Fruit fly (Drosophila melanogaster) whole organism, embryonic: ENCODE measurements around the gene CG34305.
A peak's percentile ranks its signal among the peaks of the same experiment; 100 is the strongest.

Source experiments
- Antp ChIP-seq: fragments of 200-800 bp; sonication (Bioruptor generic); optimal IDR thresholded peaks from 3 replicates; lab custom pipeline; 2016; ENCODE audit warnings: missing biosample characterization, missing genetic modification characterization
- Blimp-1 ChIP-seq: fragments of 200-800 bp; sonication (Bioruptor generic); optimal IDR thresholded peaks from 3 replicates; lab custom pipeline; 2018; ENCODE audit warnings: missing biosample characterization, missing genetic modification characterization, mild to moderate bottlenecking, moderate library complexity, missing genetic modification reagents
- CG11398 ChIP-seq: fragments of 200-800 bp; sonication (Bioruptor generic); optimal IDR thresholded peaks from 2 replicates; lab custom pipeline; 2016; ENCODE audit warnings: missing biosample characterization, missing genetic modification characterization
- CG12769 ChIP-seq: fragments of 200-800 bp; sonication (Bioruptor generic); optimal IDR thresholded peaks from 2 replicates; lab custom pipeline; 2019; ENCODE audit warnings: missing biosample characterization, mild to moderate bottlenecking, missing genetic modification characterization, moderate library complexity
- CG14441 ChIP-seq: fragments of 200-800 bp; sonication (Bioruptor generic); IDR thresholded peaks from 2 replicates; pipeline ENCODE4 v1.3.6; 2022; ENCODE audit warnings: missing biosample characterization, missing genetic modification characterization
- CG15073 ChIP-seq: fragments of 200-800 bp; sonication (Bioruptor generic); optimal IDR thresholded peaks from 2 replicates; lab custom pipeline; 2016; ENCODE audit warnings: missing biosample characterization, missing genetic modification characterization
- CG17612 ChIP-seq: fragments of 200-800 bp; sonication (Bioruptor generic); IDR thresholded peaks from 2 replicates; pipeline ENCODE4 v1.3.6; 2022; ENCODE audit warnings: missing biosample characterization, missing genetic modification characterization
- CG18262 ChIP-seq: fragments of 200-800 bp; optimal IDR thresholded peaks from 3 replicates; lab custom pipeline; 2019; ENCODE audit warnings: missing biosample characterization, mild to moderate bottlenecking, missing genetic modification characterization, moderate library complexity
- CG1832 ChIP-seq: fragments of 200-800 bp; sonication (Bioruptor generic); optimal IDR thresholded peaks from 2 replicates; lab custom pipeline; 2017; ENCODE audit warnings: missing biosample characterization, mild to moderate bottlenecking, missing genetic modification characterization, inconsistent platforms
- CG2202 ChIP-seq: fragments of 200-800 bp; sonication (Bioruptor generic); optimal IDR thresholded peaks from 2 replicates; lab custom pipeline; 2018; ENCODE audit warnings: missing biosample characterization, mild to moderate bottlenecking, missing genetic modification characterization
- CG2678 ChIP-seq: fragments of 200-800 bp; sonication (Bioruptor generic); optimal IDR thresholded peaks from 3 replicates; lab custom pipeline; 2019; ENCODE audit warnings: missing biosample characterization, mild to moderate bottlenecking, missing genetic modification characterization, moderate library complexity
- CG33213 ChIP-seq: fragments of 200-800 bp; sonication (Bioruptor generic); optimal IDR thresholded peaks from 3 replicates; lab custom pipeline; 2016; ENCODE audit warnings: missing biosample characterization, missing genetic modification characterization
- CG3847 ChIP-seq: fragments of 200-800 bp; sonication (Bioruptor generic); IDR thresholded peaks from 2 replicates; pipeline ENCODE4 v1.3.6; 2022; ENCODE audit warnings: missing biosample characterization, missing genetic modification characterization
- CG6689 ChIP-seq: fragments of 200-800 bp; sonication (Bioruptor generic); IDR thresholded peaks from 2 replicates; pipeline ENCODE4 v1.3.6; 2022; ENCODE audit warnings: missing biosample characterization, missing genetic modification characterization
- CG6765 ChIP-seq: fragments of 200-800 bp; sonication (Bioruptor generic); optimal IDR thresholded peaks from 3 replicates; lab custom pipeline; 2017; ENCODE audit warnings: missing biosample characterization, mild to moderate bottlenecking, missing genetic modification characterization
- CG7556 ChIP-seq: fragments of 200-800 bp; sonication (Bioruptor generic); optimal IDR thresholded peaks from 2 replicates; lab custom pipeline; 2017; ENCODE audit warnings: missing biosample characterization, mild to moderate bottlenecking, missing genetic modification characterization
- CG8359 ChIP-seq: fragments of 200-800 bp; sonication (Bioruptor generic); optimal IDR thresholded peaks from 2 replicates; lab custom pipeline; 2017; ENCODE audit warnings: missing biosample characterization, mild to moderate bottlenecking, missing genetic modification characterization, borderline replicate concordance
- CG8924 ChIP-seq: fragments of 200-800 bp; optimal IDR thresholded peaks from 3 replicates; lab custom pipeline; 2019; ENCODE audit warnings: missing biosample characterization, mild to moderate bottlenecking, missing genetic modification characterization, moderate library complexity
- CG9876 ChIP-seq: fragments of 200-800 bp; sonication (Bioruptor generic); optimal IDR thresholded peaks from 2 replicates; lab custom pipeline; 2016; ENCODE audit warnings: missing biosample characterization, missing genetic modification characterization
- D ChIP-seq, 2 experiments: fragments of 200-800 bp in 1 of 2; fragments of >200 bp in 1 of 2; sonication (Bioruptor generic) in 1 of 2; optimal IDR thresholded peaks; 2 replicates in 1 of 2; 3 replicates in 1 of 2; lab custom pipeline; 2017; ENCODE audit warnings: mild to moderate bottlenecking in 1 of 2, missing biosample characterization in 1 of 2, missing genetic modification characterization in 1 of 2, missing genetic modification reagents in 1 of 2
- Doc2 ChIP-seq: fragments of 200-800 bp; sonication (Bioruptor generic); IDR thresholded peaks from 2 replicates; pipeline ENCODE4 v1.3.6; 2022; ENCODE audit warnings: missing biosample characterization, missing genetic modification characterization
- Dp ChIP-seq: fragments of 200-800 bp; sonication (Bioruptor generic); optimal IDR thresholded peaks from 2 replicates; lab custom pipeline; 2018; ENCODE audit warnings: missing biosample characterization, mild to moderate bottlenecking, missing genetic modification characterization, moderate library complexity
- Dref ChIP-seq: fragments of 200-800 bp; sonication (Bioruptor generic); IDR thresholded peaks from 2 replicates; pipeline ENCODE4 v1.3.6; 2022; ENCODE audit warnings: missing biosample characterization, missing genetic modification characterization
- Gug ChIP-seq: fragments of 200-800 bp; sonication (Bioruptor generic); IDR thresholded peaks from 4 replicates; pipeline ENCODE4 v1.3.6; 2022; ENCODE audit warnings: missing biosample characterization, missing genetic modification characterization
- HLH3B ChIP-seq: fragments of 200-800 bp; sonication (Bioruptor generic); IDR thresholded peaks from 2 replicates; pipeline ENCODE4 v1.3.6; 2022; ENCODE audit warnings: missing biosample characterization, missing genetic modification characterization
- NC2β ChIP-seq: fragments of 200-800 bp; sonication (Bioruptor generic); optimal IDR thresholded peaks from 2 replicates; lab custom pipeline; 2016; ENCODE audit warnings: missing biosample characterization, missing genetic modification characterization
- Ptx1 ChIP-seq: fragments of 200-800 bp; sonication (Bioruptor generic); IDR thresholded peaks from 2 replicates; pipeline ENCODE4 v1.3.6; 2022; ENCODE audit warnings: missing biosample characterization, missing genetic modification characterization
- Spps ChIP-seq: fragments of 200-800 bp; sonication (Bioruptor generic); optimal IDR thresholded peaks from 2 replicates; lab custom pipeline; 2018; ENCODE audit warnings: missing biosample characterization, mild to moderate bottlenecking, missing genetic modification characterization
- ap ChIP-seq: fragments of 200-800 bp; sonication (Bioruptor generic); IDR thresholded peaks from 2 replicates; pipeline ENCODE4 v1.3.6; 2022; ENCODE audit warnings: missing biosample characterization, missing genetic modification characterization
- az2 ChIP-seq: fragments of 200-800 bp; sonication (Bioruptor generic); optimal IDR thresholded peaks from 3 replicates; lab custom pipeline; 2016; ENCODE audit warnings: missing biosample characterization, missing genetic modification characterization
- bigmax ChIP-seq: fragments of 200-800 bp; sonication (Bioruptor generic); optimal IDR thresholded peaks from 2 replicates; lab custom pipeline; 2018; ENCODE audit warnings: missing biosample characterization, mild to moderate bottlenecking, missing genetic modification characterization
- bsh ChIP-seq, 2 experiments: fragments of 200-800 bp; sonication (Bioruptor generic); optimal IDR thresholded peaks; 2 replicates each; lab custom pipeline; 2017 to 2018; ENCODE audit warnings: mild to moderate bottlenecking in 2 of 2, missing biosample characterization in 2 of 2, missing genetic modification characterization in 2 of 2, moderate library complexity in 1 of 2
- caup ChIP-seq: fragments of 200-800 bp; sonication (Bioruptor generic); optimal IDR thresholded peaks from 3 replicates; lab custom pipeline; 2017; ENCODE audit warnings: missing biosample characterization, mild to moderate bottlenecking, missing genetic modification characterization, moderate library complexity; ENCODE audit not compliant: severe bottlenecking
- croc ChIP-seq: fragments of 200-800 bp; sonication (Bioruptor generic); conservative IDR thresholded peaks from 3 replicates; pipeline ENCODE4 v1.3.6; 2022; ENCODE audit warnings: missing biosample characterization, missing genetic modification characterization
- dmrt11E ChIP-seq: fragments of 200-800 bp; sonication (Bioruptor generic); optimal IDR thresholded peaks from 3 replicates; lab custom pipeline; 2018; ENCODE audit warnings: missing biosample characterization, mild to moderate bottlenecking, missing genetic modification characterization, moderate library complexity
- gcm ChIP-seq: fragments of 200-800 bp; sonication (Bioruptor generic); optimal IDR thresholded peaks from 2 replicates; lab custom pipeline; 2019; ENCODE audit warnings: missing biosample characterization, mild to moderate bottlenecking, missing genetic modification characterization, moderate library complexity
- hb ChIP-seq: fragments of 200-800 bp; sonication (Bioruptor generic); IDR thresholded peaks from 3 replicates; pipeline ENCODE4 v1.3.6; 2022; ENCODE audit warnings: missing biosample characterization, missing genetic modification characterization; ENCODE audit not compliant: partially characterized antibody
- hth ChIP-seq: fragments of >200 bp; optimal IDR thresholded peaks from 2 replicates; lab custom pipeline; 2017; ENCODE audit warnings: inconsistent platforms
- inv ChIP-seq: fragments of 200-800 bp; sonication (Bioruptor generic); IDR thresholded peaks from 2 replicates; pipeline ENCODE4 v1.3.6; 2022; ENCODE audit warnings: missing biosample characterization, missing genetic modification characterization; ENCODE audit not compliant: partially characterized antibody
- lilli ChIP-seq: fragments of 200-800 bp; sonication (Bioruptor generic); optimal IDR thresholded peaks from 3 replicates; lab custom pipeline; 2016; ENCODE audit warnings: missing biosample characterization, missing genetic modification characterization
- lmd ChIP-seq: fragments of 200-800 bp; sonication (Bioruptor generic); IDR thresholded peaks from 2 replicates; pipeline ENCODE4 v1.3.6; 2022; ENCODE audit warnings: missing biosample characterization, missing genetic modification characterization
- nau ChIP-seq: fragments of 200-800 bp; sonication (Bioruptor generic); optimal IDR thresholded peaks from 3 replicates; lab custom pipeline; 2017; ENCODE audit warnings: missing biosample characterization, mild to moderate bottlenecking, missing genetic modification characterization, missing genetic modification reagents
- odd ChIP-seq: fragments of 200-800 bp; sonication (Bioruptor generic); optimal IDR thresholded peaks from 2 replicates; lab custom pipeline; 2017; ENCODE audit warnings: missing biosample characterization, mild to moderate bottlenecking, missing genetic modification characterization
- pzg ChIP-seq: fragments of 200-800 bp; sonication (Bioruptor generic); optimal IDR thresholded peaks from 3 replicates; lab custom pipeline; 2018; ENCODE audit warnings: missing biosample characterization, mild to moderate bottlenecking, missing genetic modification characterization, moderate library complexity
- repo ChIP-seq: fragments of 200-800 bp; sonication (Bioruptor generic); optimal IDR thresholded peaks from 2 replicates; lab custom pipeline; 2016; ENCODE audit warnings: missing biosample characterization, missing genetic modification characterization
- row ChIP-seq: fragments of 200-800 bp; sonication (Bioruptor generic); IDR thresholded peaks from 3 replicates; pipeline ENCODE4 v1.3.6; 2022; ENCODE audit warnings: missing biosample characterization, missing genetic modification characterization
- run ChIP-seq: fragments of 200-800 bp; sonication (Bioruptor generic); optimal IDR thresholded peaks from 3 replicates; lab custom pipeline; 2018; ENCODE audit warnings: missing biosample characterization, mild to moderate bottlenecking, missing genetic modification characterization
- tio ChIP-seq: fragments of 200-800 bp; sonication (Bioruptor generic); optimal IDR thresholded peaks from 2 replicates; lab custom pipeline; 2017; ENCODE audit warnings: missing biosample characterization, missing genetic modification characterization, inconsistent platforms
- wdn ChIP-seq: fragments of 200-800 bp; sonication (Bioruptor generic); IDR thresholded peaks from 2 replicates; pipeline ENCODE4 v1.3.6; 2022; ENCODE audit warnings: missing biosample characterization, missing genetic modification characterization

Gene CG34305

dm6 chr3R:4232139-4233017 lies 10.6 kb downstream of the CG34305 start, which contains the start of gene CG14641 (continued):
- TF ChIP-seq CG6765 (no peak), Spps (tag; lab: Kevin White, UChicago) (no peak), odd (GFP tag; lab: Kevin White, UChicago) (no peak), CG2678 (tag; lab: Kevin White, UChicago) (no peak), CG9876 (no peak), NC2β (GFP tag; lab: Kevin White, UChicago) (no peak), run (tag; lab: Kevin White, UChicago) (no peak), pzg (GFP tag; lab: Kevin White, UChicago) (peak; percentile 45), dmrt11E (tag; lab: Kevin White, UChicago) (peak; percentile 19), CG8359 (GFP tag; lab: Kevin White, UChicago) (no peak), CG15073 (GFP tag; lab: Kevin White, UChicago) (no peak), Dref (GFP tag; lab: Robert Waterston, UW) (peak; percentile 83), tio (GFP tag; lab: Kevin White, UChicago) (peak; percentile 47), CG3847 (no peak), CG12769 (tag; lab: Kevin White, UChicago) (no peak), CG6689 (GFP tag; lab: Robert Waterston, UW) (peak; percentile 17; the same call in 1 of the 2 replicates), CG17612 (GFP tag; lab: Robert Waterston, UW) (no peak), inv (no peak), lmd (no peak), bsh (GFP tag; optimal IDR thresholded peaks at IDR 0.05; lab: Kevin White, UChicago) (no peak), wdn (GFP tag; lab: Robert Waterston, UW) (no peak), CG2202 (tag; lab: Kevin White, UChicago) (no peak), bigmax (GFP tag; lab: Kevin White, UChicago) (no peak), CG33213 (no peak), az2 (no peak), CG7556 (GFP tag; lab: Kevin White, UChicago) (no peak), row (GFP tag; lab: Robert Waterston, UW) (peak; percentile 65), gcm (GFP tag; lab: Kevin White, UChicago) (no peak), Ptx1 (no peak), CG14441 (GFP tag; lab: Robert Waterston, UW) (no peak), Doc2 (GFP tag; lab: Robert Waterston, UW) (no peak), D (optimal IDR thresholded peaks at IDR 0.05; lab: Kevin White, UChicago) (no peak), D (GFP tag; optimal IDR thresholded peaks at IDR 0.05; lab: Kevin White, UChicago) (no peak), lilli (GFP tag; lab: Kevin White, UChicago) (no peak), ap (GFP tag; lab: Robert Waterston, UW) (0 out of 2 replicates have a peak, but pooled peaks have one; percentile 11), Gug (GFP tag; lab: Robert Waterston, UW) (no peak; the same call in 3 of the 4 replicates), caup (GFP tag; lab: Kevin White, UChicago) (no peak), Antp (GFP tag; lab: Kevin White, UChicago) (no peak), croc (GFP tag; lab: Robert Waterston, UW) (no peak), CG8924 (tag; lab: Kevin White, UChicago) (no peak), CG18262 (no peak), Dp (no peak), repo (no peak), CG11398 (GFP tag; lab: Kevin White, UChicago) (no peak), nau (no peak), HLH3B (no peak), hb (GFP tag; lab: Robert Waterston, UW) (peak; percentile 56; the same call in 1 of the 3 replicates), CG1832 (GFP tag; lab: Kevin White, UChicago) (no peak), Blimp-1 (GFP tag; lab: Kevin White, UChicago) (no peak), hth (lab: Kevin White, UChicago) (no peak)
